Worm (Caenorhabditis elegans): Measurements from ENCODE around the gene F26D2.15.

DNA sequence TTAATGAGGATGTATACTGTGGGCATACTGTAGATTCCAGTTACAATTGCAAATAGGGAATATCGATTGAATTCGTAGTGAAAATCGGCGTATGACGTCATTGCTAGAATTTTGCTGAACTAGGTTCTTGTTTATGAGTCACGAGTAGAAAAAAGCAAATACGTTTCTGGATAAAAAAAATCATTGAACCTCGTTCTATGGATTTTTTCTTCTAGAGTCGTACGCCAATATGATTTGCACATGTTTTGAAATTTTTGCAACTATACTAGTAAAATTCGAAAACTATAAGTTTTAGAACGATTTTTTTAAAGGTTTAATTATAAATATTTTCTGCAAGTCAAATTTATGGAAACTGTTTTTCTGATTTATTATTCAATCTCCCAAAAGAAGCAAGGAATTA lies 30.2 kb downstream of the F26D2.15 start, which contains the start of gene sru-44:
- TF ChIP-seq unc-62 (GFP tag; optimal IDR thresholded peaks at IDR 0.05), result no peak
- no peak for TF ChIP-seq tbx-2 (tag; optimal IDR thresholded peaks at IDR 0.05)
- no peak for TF ChIP-seq blmp-1 (tag; optimal IDR thresholded peaks at IDR 0.05)
- no peak for TF ChIP-seq C04F5.9 (tag; optimal IDR thresholded peaks at IDR 0.05)
- TF ChIP-seq ztf-11 (tag; optimal IDR thresholded peaks at IDR 0.05), result no peak
- TF ChIP-seq mef-2 (tag; optimal IDR thresholded peaks at IDR 0.05), result no peak
- no peak for TF ChIP-seq zag-1 (tag; optimal IDR thresholded peaks at IDR 0.05)
- no peak for TF ChIP-seq skn-1 (tag; optimal IDR thresholded peaks at IDR 0.05)
- no peak for TF ChIP-seq lin-15B (tag; optimal IDR thresholded peaks at IDR 0.05)
